Fruit fly (Drosophila melanogaster): ENCODE measurements around the gene CG2059.

Gene CG2059

DNA sequence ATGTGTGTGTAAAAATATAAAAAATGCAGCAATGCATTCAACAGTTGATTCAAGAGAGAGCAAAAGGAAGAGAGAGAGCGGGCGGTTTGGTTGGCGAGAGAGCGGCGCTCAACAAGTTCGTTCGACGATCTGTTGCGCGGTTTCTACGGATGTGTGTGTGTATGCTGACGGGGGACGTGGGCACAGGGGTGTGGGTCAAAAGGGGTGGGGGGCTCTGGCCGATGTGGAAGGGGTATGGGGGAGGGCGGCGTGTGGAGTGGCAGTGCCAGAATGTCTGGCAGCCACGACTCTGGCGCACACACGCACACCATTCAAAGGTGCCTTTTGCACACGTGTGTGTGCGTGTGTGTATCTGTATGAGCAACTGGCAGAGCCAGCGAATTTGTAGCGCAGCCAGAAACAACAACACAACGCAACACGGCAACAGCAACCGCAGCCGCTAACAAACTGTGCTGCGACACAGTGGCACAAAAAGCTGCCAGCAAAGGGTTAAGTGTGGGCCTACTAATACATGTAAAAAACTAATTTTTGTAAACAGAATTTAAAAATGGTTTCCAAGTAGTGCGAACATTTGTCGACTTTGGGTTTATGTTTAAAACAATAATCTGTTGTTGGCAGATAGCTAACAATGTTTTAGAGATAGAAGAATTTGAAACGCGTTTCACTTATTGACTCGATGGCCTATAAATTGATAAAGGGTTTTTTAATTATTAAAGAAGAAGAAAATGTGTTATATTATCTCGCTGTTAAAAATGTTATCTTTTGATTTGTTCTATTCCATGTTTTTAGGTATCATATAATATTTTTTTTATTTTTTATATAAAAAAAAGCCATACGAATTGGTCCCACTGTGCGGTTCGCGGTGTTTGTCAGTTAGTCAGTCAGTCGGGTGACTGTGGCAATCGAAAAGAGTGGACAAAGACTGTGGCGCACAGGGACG, 20.6 kb downstream of the CG2059 start:
- TF ChIP-seq Mio (GFP tag; optimal IDR thresholded peaks at IDR 0.05): no peak
- TF ChIP-seq br (GFP tag; optimal IDR thresholded peaks at IDR 0.05): peak; percentile 64
- TF ChIP-seq CrebA (GFP tag; optimal IDR thresholded peaks at IDR 0.05; ENCODE audit: borderline replicate concordance): no peak
- TF ChIP-seq OdsH (GFP tag; optimal IDR thresholded peaks at IDR 0.05): peak; percentile 72
- TF ChIP-seq h (GFP tag; optimal IDR thresholded peaks at IDR 0.05): peak; percentile 66
- TF ChIP-seq Dif (GFP tag; optimal IDR thresholded peaks at IDR 0.05; ENCODE audit: partially characterized antibody): peak; percentile 74
- TF ChIP-seq Dfd (GFP tag; optimal IDR thresholded peaks at IDR 0.05): peak; percentile 59
- peak; percentile 16 for TF ChIP-seq sage (GFP tag; optimal IDR thresholded peaks at IDR 0.05)
- no peak for TF ChIP-seq Hr78 (GFP tag; optimal IDR thresholded peaks at IDR 0.05)
- TF ChIP-seq Jra (GFP tag; optimal IDR thresholded peaks at IDR 0.05): no peak
- peak; percentile 93 for TF ChIP-seq HLH106 (tag; optimal IDR thresholded peaks at IDR 0.05)
- TF ChIP-seq Myc (optimal IDR thresholded peaks at IDR 0.05): no peak
- TF ChIP-seq lola (GFP tag; optimal IDR thresholded peaks at IDR 0.05): no peak
- TF ChIP-seq psq (GFP tag; optimal IDR thresholded peaks at IDR 0.05): peak; percentile 78
- peak; percentile 79 for TF ChIP-seq N (GFP tag; optimal IDR thresholded peaks at IDR 0.05)
- TF ChIP-seq woc (GFP tag; optimal IDR thresholded peaks at IDR 0.05): peak; percentile 26
- TF ChIP-seq ey (GFP tag; optimal IDR thresholded peaks at IDR 0.05): peak; percentile 56
- peak; percentile 54 for TF ChIP-seq Hnf4 (GFP tag; optimal IDR thresholded peaks at IDR 0.05)
- TF ChIP-seq usp (GFP tag; optimal IDR thresholded peaks at IDR 0.05): no peak
- TF ChIP-seq CG9705 (GFP tag; optimal IDR thresholded peaks at IDR 0.05): peak; percentile 67
- TF ChIP-seq tai (GFP tag; optimal IDR thresholded peaks at IDR 0.05): no peak
- TF ChIP-seq dsf (GFP tag; optimal IDR thresholded peaks at IDR 0.05; ENCODE audit: borderline replicate concordance): no peak
- TF ChIP-seq brk (GFP tag; optimal IDR thresholded peaks at IDR 0.05): no peak
- TF ChIP-seq Sp1 (GFP tag; optimal IDR thresholded peaks at IDR 0.05): peak; percentile 93
- no peak for TF ChIP-seq jim (GFP tag; optimal IDR thresholded peaks at IDR 0.05)
- peak; percentile 27 for TF ChIP-seq Vsx2 (GFP tag; optimal IDR thresholded peaks at IDR 0.05; ENCODE audit: partially characterized antibody)
- TF ChIP-seq fru (GFP tag; optimal IDR thresholded peaks at IDR 0.05): peak; percentile 77
- no peak for TF ChIP-seq pan (optimal IDR thresholded peaks at IDR 0.05)
- TF ChIP-seq sv (GFP tag; optimal IDR thresholded peaks at IDR 0.05): peak; percentile 89
- no peak for TF ChIP-seq Abd-B (GFP tag; optimal IDR thresholded peaks at IDR 0.05)
- peak; percentile 95 for TF ChIP-seq dmrt93B (GFP tag; optimal IDR thresholded peaks at IDR 0.05)
- peak; percentile 80 to 89 for TF ChIP-seq dl (GFP tag; optimal IDR thresholded peaks at IDR 0.05; ENCODE audit: insufficient read depth in 1 of 2, partially characterized antibody in 2 of 2)
- TF ChIP-seq CG32264 (GFP tag; optimal IDR thresholded peaks at IDR 0.05): peak; percentile 71
- no peak for TF ChIP-seq Hr83 (GFP tag; optimal IDR thresholded peaks at IDR 0.05; ENCODE audit: poor library complexity, severe bottlenecking)
- no peak for TF ChIP-seq GATAd (GFP tag; optimal IDR thresholded peaks at IDR 0.05)
- TF ChIP-seq foxo (GFP tag; optimal IDR thresholded peaks at IDR 0.05): peak in 1 of 2 experiments; percentile 72
- TF ChIP-seq rgr (GFP tag; optimal IDR thresholded peaks at IDR 0.05): peak; percentile 79
- TF ChIP-seq Rel (GFP tag; optimal IDR thresholded peaks at IDR 0.05): peak; percentile 12
- TF ChIP-seq Rel (tag; optimal IDR thresholded peaks at IDR 0.05): peak; percentile 27

dm6 chrX:7307478-7308200, 21.5 kb downstream of the CG2059 start, which contains the start of gene brk:
Gene brk, plus strand, starts transcription at chrX:7307939.
- TF ChIP-seq h (GFP tag; optimal IDR thresholded peaks at IDR 0.05): peak; percentile 70
- no peak for TF ChIP-seq Hr78 (GFP tag; optimal IDR thresholded peaks at IDR 0.05)
- TF ChIP-seq brk (GFP tag; optimal IDR thresholded peaks at IDR 0.05): no peak
- TF ChIP-seq CG32264 (GFP tag; optimal IDR thresholded peaks at IDR 0.05): no peak
- peak; percentile 91 to 92 for TF ChIP-seq dl (GFP tag; optimal IDR thresholded peaks at IDR 0.05; ENCODE audit: insufficient read depth in 1 of 2, partially characterized antibody in 2 of 2)
- peak; percentile 43 for TF ChIP-seq N (GFP tag; optimal IDR thresholded peaks at IDR 0.05)
- peak; percentile 94 for TF ChIP-seq Dif (GFP tag; optimal IDR thresholded peaks at IDR 0.05; ENCODE audit: partially characterized antibody)
- peak; percentile 25 for TF ChIP-seq tai (GFP tag; optimal IDR thresholded peaks at IDR 0.05)
- peak; percentile 71 for TF ChIP-seq Hr83 (GFP tag; optimal IDR thresholded peaks at IDR 0.05; ENCODE audit: poor library complexity, severe bottlenecking)
- no peak for TF ChIP-seq lola (GFP tag; optimal IDR thresholded peaks at IDR 0.05)
- TF ChIP-seq pan (optimal IDR thresholded peaks at IDR 0.05): no peak
- TF ChIP-seq Rel (GFP tag; optimal IDR thresholded peaks at IDR 0.05): peak; percentile 11
- peak; percentile 39 for TF ChIP-seq Rel (tag; optimal IDR thresholded peaks at IDR 0.05)
- TF ChIP-seq fru (GFP tag; optimal IDR thresholded peaks at IDR 0.05): peak; percentile 33
- TF ChIP-seq OdsH (GFP tag; optimal IDR thresholded peaks at IDR 0.05): no peak
- TF ChIP-seq CG9705 (GFP tag; optimal IDR thresholded peaks at IDR 0.05): no peak
- TF ChIP-seq sage (GFP tag; optimal IDR thresholded peaks at IDR 0.05): no peak
- TF ChIP-seq psq (GFP tag; optimal IDR thresholded peaks at IDR 0.05): peak; percentile 28
- TF ChIP-seq Vsx2 (GFP tag; optimal IDR thresholded peaks at IDR 0.05; ENCODE audit: partially characterized antibody): peak; percentile 88
- TF ChIP-seq sv (GFP tag; optimal IDR thresholded peaks at IDR 0.05): no peak
- TF ChIP-seq Abd-B (GFP tag; optimal IDR thresholded peaks at IDR 0.05): peak; percentile 43
- TF ChIP-seq Dfd (GFP tag; optimal IDR thresholded peaks at IDR 0.05): no peak
- TF ChIP-seq jim (GFP tag; optimal IDR thresholded peaks at IDR 0.05): no peak
- no peak for TF ChIP-seq Jra (GFP tag; optimal IDR thresholded peaks at IDR 0.05)
- TF ChIP-seq Mio (GFP tag; optimal IDR thresholded peaks at IDR 0.05): no peak
- no peak for TF ChIP-seq rgr (GFP tag; optimal IDR thresholded peaks at IDR 0.05)
- TF ChIP-seq foxo (GFP tag; optimal IDR thresholded peaks at IDR 0.05): peak in 1 of 2 experiments; percentile 17
- TF ChIP-seq ey (GFP tag; optimal IDR thresholded peaks at IDR 0.05): no peak
- TF ChIP-seq HLH106 (tag; optimal IDR thresholded peaks at IDR 0.05): no peak
- peak; percentile 46 for TF ChIP-seq woc (GFP tag; optimal IDR thresholded peaks at IDR 0.05)
- TF ChIP-seq Hnf4 (GFP tag; optimal IDR thresholded peaks at IDR 0.05): peak; percentile 45
- no peak for TF ChIP-seq usp (GFP tag; optimal IDR thresholded peaks at IDR 0.05)
